Worm (Caenorhabditis elegans): ENCODE measurements around the gene T15B12.2.

The T15B12.2 gene

ce11 chrIII:5301786-5302268 is at the start of gene T15B12.2, which contains the start of gene F52C9.5:
TSS of gene T15B12.2 (minus strand) at chrIII:5301886.
TSS of gene F52C9.5 (plus strand) at chrIII:5302218.
- no peak for TF ChIP-seq zip-4 (GFP tag; optimal IDR thresholded peaks at IDR 0.05)
- TF ChIP-seq sptf-1 (tag; optimal IDR thresholded peaks at IDR 0.05) = no peak
- no peak for TF ChIP-seq lin-35 (GFP tag; optimal IDR thresholded peaks at IDR 0.05)
- no peak for TF ChIP-seq snpc-4 (tag; optimal IDR thresholded peaks at IDR 0.05)
- no peak for TF ChIP-seq ztf-11 (tag; optimal IDR thresholded peaks at IDR 0.05)
- no peak for TF ChIP-seq lin-14 (GFP tag; optimal IDR thresholded peaks at IDR 0.05)

- TF ChIP-seq C04F5.9 (tag; optimal IDR thresholded peaks at IDR 0.05) (peak; percentile 92), tlp-1 (tag; optimal IDR thresholded peaks at IDR 0.05) (no peak), nhr-11 (tag; optimal IDR thresholded peaks at IDR 0.05) (peak; percentile 49), ceh-90 (tag; optimal IDR thresholded peaks at IDR 0.05) (peak; percentile 97), nhr-237 (tag; optimal IDR thresholded peaks at IDR 0.05) (no peak), pax-3 (tag; optimal IDR thresholded peaks at IDR 0.05) (peak; percentile 95), ceh-88 (GFP tag; IDR thresholded peaks at IDR 0.05) (peak; percentile 67), aly-2 (tag; optimal IDR thresholded peaks at IDR 0.05) (peak; percentile 28), skn-1 (tag; optimal IDR thresholded peaks at IDR 0.05) (peak; percentile 69), nhr-28 (tag; optimal IDR thresholded peaks at IDR 0.05) (no peak), lsy-2 (tag; optimal IDR thresholded peaks at IDR 0.05) (peak; percentile 87 to 90), blmp-1 (tag; optimal IDR thresholded peaks at IDR 0.05) (peak; percentile 69), unc-62 (GFP tag; optimal IDR thresholded peaks at IDR 0.05) (no peak), lin-35 (GFP tag; optimal IDR thresholded peaks at IDR 0.05) (peak; percentile 98), mep-1 (tag; optimal IDR thresholded peaks at IDR 0.05) (peak; percentile 82), elt-3 (tag; optimal IDR thresholded peaks at IDR 0.05) (peak in 2 of 6 experiments; percentile 61 to 69), ceh-8 (GFP tag; optimal IDR thresholded peaks at IDR 0.05) (peak; percentile 76), lin-13 (GFP tag; optimal IDR thresholded peaks at IDR 0.05) (peak; percentile 67), dsc-1 (tag; optimal IDR thresholded peaks at IDR 0.05) (peak; percentile 97), nhr-19 (GFP tag; conservative IDR thresholded peaks at IDR 0.05) (peak; percentile 91), irx-1 (tag; optimal IDR thresholded peaks at IDR 0.05) (peak; percentile 96), lin-15B (tag; optimal IDR thresholded peaks at IDR 0.05) (peak; percentile 75), fkh-4 (tag; optimal IDR thresholded peaks at IDR 0.05; ENCODE audit: borderline replicate concordance) (peak; percentile 99), nhr-85 (tag) (peak; percentile 93), ceh-63 (GFP tag; optimal IDR thresholded peaks at IDR 0.05) (peak; percentile 68), nhr-20 (tag; optimal IDR thresholded peaks at IDR 0.05) (peak; percentile 89), fkh-10 (GFP tag; optimal IDR thresholded peaks at IDR 0.05) (no peak), egl-27 (tag; optimal IDR thresholded peaks at IDR 0.05) (no peak), rnt-1 (tag; optimal IDR thresholded peaks at IDR 0.05) (peak; percentile 100), dpl-1 (GFP tag; optimal IDR thresholded peaks at IDR 0.05) (peak; percentile 95 to 98 (median 98)), vab-15 (tag; optimal IDR thresholded peaks at IDR 0.05) (peak; percentile 52), nhr-12 (tag; optimal IDR thresholded peaks at IDR 0.05) (no peak), fkh-8 (tag; optimal IDR thresholded peaks at IDR 0.05) (peak; percentile 87), Y116A8C.19 (tag; optimal IDR thresholded peaks at IDR 0.05; ENCODE audit: borderline replicate concordance) (peak; percentile 92), fos-1 (tag; optimal IDR thresholded peaks at IDR 0.05) (peak; percentile 34), unc-30 (tag; optimal IDR thresholded peaks at IDR 0.05) (no peak), lin-14 (GFP tag; optimal IDR thresholded peaks at IDR 0.05) (peak; percentile 84), snu-23 (GFP tag; optimal IDR thresholded peaks at IDR 0.05) (peak; percentile 88), zag-1 (tag; optimal IDR thresholded peaks at IDR 0.05) (no peak), isw-1 (GFP tag; IDR thresholded peaks at IDR 0.05) (peak; percentile 85), unc-130 (tag; optimal IDR thresholded peaks at IDR 0.05) (peak; percentile 33), zip-4 (GFP tag; optimal IDR thresholded peaks at IDR 0.05) (peak; percentile 71), ceh-82 (tag; optimal IDR thresholded peaks at IDR 0.05) (peak; percentile 85 to 89 (median 85)), C16A3.4 (tag; optimal IDR thresholded peaks at IDR 0.05) (peak; percentile 73), pag-3 (tag; optimal IDR thresholded peaks at IDR 0.05; ENCODE audit: borderline replicate concordance, insufficient read depth) (no peak), hpl-2 (GFP tag; optimal IDR thresholded peaks at IDR 0.05) (no peak), tbx-2 (tag; optimal IDR thresholded peaks at IDR 0.05) (peak; percentile 95)
These were observed 47.6 kb upstream of the T15B12.2 start, which contains the start of gene thoc-5 for ce11 chrIII:5349250-5349649. TSS of gene thoc-5 (minus strand) at chrIII:5349401.
